Worm (Caenorhabditis elegans) whole organism, L4 larva: Measurements from ENCODE around the gene gst-11.
A peak's percentile ranks its signal among the peaks of the same experiment; 100 is the strongest.

Experiments
- F26F4.8 ChIP-seq: fragments of 200-800 bp; sonication (Bioruptor generic); conservative IDR thresholded peaks from 2 replicates; pipeline ENCODE4 v1.3.6; 2022; ENCODE audit warnings: missing genetic modification characterization, missing compliant biosample characterization
- F49E8.2 ChIP-seq: sonication (generic microtip); optimal IDR thresholded peaks from 2 replicates; lab custom pipeline; 2016; ENCODE audit warnings: missing compliant biosample characterization, mild to moderate bottlenecking, missing genetic modification characterization, borderline replicate concordance
- R02D3.7 ChIP-seq: fragments of 150-350 bp; sonication (generic microtip); optimal IDR thresholded peaks from 3 replicates; lab custom pipeline; 2014; ENCODE audit warnings: missing biosample characterization, missing genetic modification characterization
- Y105C5A.15 ChIP-seq: fragments of 200-800 bp; sonication (Bioruptor generic); IDR thresholded peaks from 2 replicates; pipeline ENCODE4 v1.3.6; 2022; ENCODE audit warnings: missing genetic modification characterization, missing compliant biosample characterization
- ZK337.2 ChIP-seq: fragments of 200-800 bp; sonication (Bioruptor generic); IDR thresholded peaks from 2 replicates; pipeline ENCODE4 v1.3.6; 2022; ENCODE audit warnings: missing genetic modification reagents, missing genetic modification characterization, missing compliant biosample characterization
- aha-1 ChIP-seq: fragments of 150-350 bp; peaks from one replicate; lab custom pipeline; 2014; ENCODE audit warnings: missing biosample characterization, missing genetic modification characterization
- aly-2 ChIP-seq: sonication (generic microtip); optimal IDR thresholded peaks from 2 replicates; lab custom pipeline; 2018; ENCODE audit warnings: missing biosample characterization, missing genetic modification characterization
- ceh-28 ChIP-seq: fragments of 150-350 bp; optimal IDR thresholded peaks from 2 replicates; lab custom pipeline; 2014; ENCODE audit warnings: missing biosample characterization, missing genetic modification reagents, missing genetic modification characterization
- ceh-44 ChIP-seq: fragments of 200-800 bp; sonication (Bioruptor generic); IDR thresholded peaks from 2 replicates; pipeline ENCODE4 v1.3.6; 2022; ENCODE audit warnings: missing genetic modification reagents, missing genetic modification characterization, missing compliant biosample characterization
- ceh-62 ChIP-seq: sonication (generic microtip); optimal IDR thresholded peaks from 2 replicates; lab custom pipeline; 2017; ENCODE audit warnings: missing biosample characterization, missing genetic modification characterization
- dmd-8 ChIP-seq: fragments of 200-800 bp; sonication (Bioruptor generic); IDR thresholded peaks from 2 replicates; pipeline ENCODE4 v1.3.6; 2022; ENCODE audit warnings: missing genetic modification characterization, missing compliant biosample characterization
- egl-27 ChIP-seq: sonication (generic microtip); optimal IDR thresholded peaks from 3 replicates; lab custom pipeline; 2017; ENCODE audit warnings: missing biosample characterization, missing genetic modification reagents, missing genetic modification characterization
- fos-1 ChIP-seq: fragments of 150-350 bp; optimal IDR thresholded peaks from 2 replicates; lab custom pipeline; 2014; ENCODE audit warnings: missing biosample characterization, missing genetic modification characterization
- gei-8 ChIP-seq: fragments of 200-800 bp; sonication (Bioruptor generic); optimal IDR thresholded peaks from 2 replicates; lab custom pipeline; 2018; ENCODE audit warnings: mild to moderate bottlenecking, missing genetic modification characterization, missing compliant biosample characterization
- hlh-11 ChIP-seq: fragments of 200-800 bp; sonication (Bioruptor generic); optimal IDR thresholded peaks from 2 replicates; lab custom pipeline; 2018; ENCODE audit warnings: mild to moderate bottlenecking, missing genetic modification characterization, missing compliant biosample characterization
- jun-1 ChIP-seq: fragments of 150-350 bp; optimal IDR thresholded peaks from 2 replicates; lab custom pipeline; 2014; ENCODE audit warnings: missing biosample characterization, missing genetic modification reagents, missing genetic modification characterization
- lin-15B ChIP-seq: fragments of 150-350 bp; sonication (generic microtip); optimal IDR thresholded peaks from 3 replicates; lab custom pipeline; 2014; ENCODE audit warnings: missing biosample characterization, missing genetic modification characterization
- lin-38 ChIP-seq: fragments of 200-800 bp; sonication (Bioruptor generic); IDR thresholded peaks from 2 replicates; pipeline ENCODE4 v1.3.6; 2022; ENCODE audit warnings: missing genetic modification reagents, missing genetic modification characterization, missing compliant biosample characterization
- lin-39 ChIP-seq: fragments of 150-350 bp; optimal IDR thresholded peaks from 2 replicates; lab custom pipeline; 2014; ENCODE audit warnings: missing biosample characterization, missing genetic modification reagents, missing genetic modification characterization
- lir-3 ChIP-seq: sonication (generic microtip); optimal IDR thresholded peaks from 2 replicates; lab custom pipeline; 2016; ENCODE audit warnings: mild to moderate bottlenecking, missing genetic modification characterization, missing compliant biosample characterization
- mdt-29 ChIP-seq: fragments of 200-800 bp; sonication (Bioruptor generic); IDR thresholded peaks from 2 replicates; pipeline ENCODE4 v1.3.6; 2022; ENCODE audit warnings: missing genetic modification reagents, missing genetic modification characterization, missing compliant biosample characterization
- mxl-2 ChIP-seq: fragments of 200-800 bp; sonication (Bioruptor generic); conservative IDR thresholded peaks from 2 replicates; pipeline ENCODE4 v1.3.6; 2022; ENCODE audit warnings: missing genetic modification reagents, missing genetic modification characterization, missing compliant biosample characterization
- mxl-3 ChIP-seq: fragments of 200-800 bp; sonication (Bioruptor generic); optimal IDR thresholded peaks from 2 replicates; lab custom pipeline; 2018; ENCODE audit warnings: mild to moderate bottlenecking, missing genetic modification characterization, missing compliant biosample characterization
- nhr-10 ChIP-seq: fragments of 150-350 bp; optimal IDR thresholded peaks from 2 replicates; lab custom pipeline; 2014; ENCODE audit warnings: missing biosample characterization, missing genetic modification characterization
- nhr-237 ChIP-seq: sonication (generic microtip); optimal IDR thresholded peaks from 2 replicates; lab custom pipeline; 2017; ENCODE audit warnings: missing biosample characterization, missing genetic modification characterization
- nhr-28 ChIP-seq: fragments of 150-350 bp; optimal IDR thresholded peaks from 2 replicates; lab custom pipeline; 2014; ENCODE audit warnings: missing biosample characterization, missing genetic modification characterization
- nhr-76 ChIP-seq: fragments of 150-350 bp; optimal IDR thresholded peaks from 2 replicates; lab custom pipeline; 2014; ENCODE audit warnings: missing biosample characterization, missing genetic modification characterization
- nhr-77 ChIP-seq: fragments of 150-350 bp; optimal IDR thresholded peaks from 2 replicates; lab custom pipeline; 2014; ENCODE audit warnings: missing biosample characterization, missing genetic modification characterization
- php-3 ChIP-seq: fragments of 200-800 bp; sonication (Bioruptor generic); IDR thresholded peaks from 2 replicates; pipeline ENCODE4 v1.3.6; 2022; ENCODE audit warnings: missing genetic modification reagents, missing genetic modification characterization, missing compliant biosample characterization
- pqm-1 ChIP-seq: sonication (generic microtip); optimal IDR thresholded peaks from 2 replicates; lab custom pipeline; 2017; ENCODE audit warnings: missing biosample characterization, missing genetic modification characterization
- snpc-1.2 ChIP-seq: fragments of 200-800 bp; sonication (Bioruptor generic); IDR thresholded peaks from 2 replicates; pipeline ENCODE4 v1.3.6; 2022; ENCODE audit warnings: missing genetic modification reagents, missing genetic modification characterization, missing compliant biosample characterization
- spr-1 ChIP-seq: sonication (generic microtip); optimal IDR thresholded peaks from 2 replicates; lab custom pipeline; 2016; ENCODE audit warnings: mild to moderate bottlenecking, missing genetic modification characterization, missing compliant biosample characterization
- spr-3 ChIP-seq: fragments of 200-800 bp; sonication (Bioruptor generic); optimal IDR thresholded peaks from 2 replicates; lab custom pipeline; 2018; ENCODE audit warnings: mild to moderate bottlenecking, missing genetic modification characterization, missing compliant biosample characterization
- tag-97 ChIP-seq: fragments of 200-800 bp; sonication (Bioruptor generic); IDR thresholded peaks from 2 replicates; pipeline ENCODE4 v1.3.6; 2022; ENCODE audit warnings: missing genetic modification characterization, missing compliant biosample characterization
- tra-1 ChIP-seq: fragments of 200-800 bp; sonication (Bioruptor generic); IDR thresholded peaks from 2 replicates; pipeline ENCODE4 v1.3.6; 2022; ENCODE audit warnings: missing genetic modification reagents, missing genetic modification characterization, missing compliant biosample characterization
- unc-130 ChIP-seq: sonication (generic microtip); optimal IDR thresholded peaks from 2 replicates; lab custom pipeline; 2016; ENCODE audit warnings: missing genetic modification reagents, missing genetic modification characterization, missing compliant biosample characterization
- unc-39 ChIP-seq: sonication (generic microtip); optimal IDR thresholded peaks from 2 replicates; lab custom pipeline; 2017; ENCODE audit warnings: missing biosample characterization, missing genetic modification characterization
- unc-62 ChIP-seq, 3 experiments: fragments of 150-350 bp in 1 of 3; sonication (generic microtip); optimal IDR thresholded peaks in 2 of 3; peaks in 1 of 3; 1 replicate in 1 of 3; 2 replicates in 2 of 3; lab custom pipeline; 2014 to 2017; ENCODE audit warnings: missing biosample characterization in 3 of 3, missing genetic modification characterization in 3 of 3, missing genetic modification reagents in 3 of 3, missing genotype in 1 of 3
- vab-7 ChIP-seq: fragments of 200-800 bp; sonication (Bioruptor generic); IDR thresholded peaks from 2 replicates; pipeline ENCODE4 v1.3.6; 2022; ENCODE audit warnings: missing genetic modification reagents, missing genetic modification characterization, missing compliant biosample characterization
- zag-1 ChIP-seq: fragments of 150-350 bp; optimal IDR thresholded peaks from 2 replicates; lab custom pipeline; 2014; ENCODE audit warnings: missing biosample characterization, missing genetic modification characterization
- zip-11 ChIP-seq: fragments of 200-800 bp; sonication (Bioruptor generic); IDR thresholded peaks from 2 replicates; pipeline ENCODE4 v1.3.6; 2022; ENCODE audit warnings: missing genetic modification characterization, missing compliant biosample characterization

Gene gst-11

ce11 chrX:3630090-3630489, 3.5 kb downstream of the gst-11 start:
- TF ChIP-seq nhr-237 (tag; lab: Kevin White, UChicago) = no peak
- TF ChIP-seq gei-8 = no peak
- no peak for TF ChIP-seq unc-130
- TF ChIP-seq lin-15B (tag; lab: Kevin White, UChicago) = no peak
- TF ChIP-seq F26F4.8 = no peak
- TF ChIP-seq aha-1 (tag; lab: Kevin White, UChicago) = peak; percentile 58
- peak in 1 of 2 experiments; percentile 93 for TF ChIP-seq unc-62 (GFP tag; optimal IDR thresholded peaks at IDR 0.05 in 1 of 2; lab: Kevin White, UChicago)
- TF ChIP-seq unc-62 (tag; optimal IDR thresholded peaks at IDR 0.05; lab: Kevin White, UChicago) = no peak
- no peak for TF ChIP-seq mxl-2

ce11 chrX:3628016-3628415, 5.5 kb downstream of the gst-11 start, which contains the start of gene vep-2:
Gene vep-2 (plus strand): TSS chrX:3628316.
- TF ChIP-seq mdt-29 (GFP tag; lab: Robert Waterston, UW) (no peak), ZK337.2 (GFP tag; lab: Robert Waterston, UW) (no peak), aha-1 (tag; lab: Kevin White, UChicago) (no peak)

- TF ChIP-seq spr-3 (GFP tag; lab: Kevin White, UChicago) (no peak), unc-62 (GFP tag; optimal IDR thresholded peaks at IDR 0.05 in 1 of 2; lab: Kevin White, UChicago) (peak in 1 of 2 experiments; percentile 54), unc-62 (tag; optimal IDR thresholded peaks at IDR 0.05; lab: Kevin White, UChicago) (no peak)
Measured at ce11 chrX:3625599-3625998, 8.0 kb downstream of the gst-11 start.

ce11 chrX:3623162-3623561, 10.4 kb downstream of the gst-11 start, which contains the start of gene C18B2.2:
Gene C18B2.2 (plus strand): TSS chrX:3623462.
- no peak for TF ChIP-seq nhr-28 (tag; lab: Kevin White, UChicago)
- peak; percentile 61 for TF ChIP-seq aha-1 (tag; lab: Kevin White, UChicago)
- no peak for TF ChIP-seq R02D3.7 (tag; lab: Kevin White, UChicago)
- no peak for TF ChIP-seq php-3

ce11 chrX:3618842-3619241, 14.7 kb downstream of the gst-11 start:
- no peak for TF ChIP-seq unc-62 (GFP tag; optimal IDR thresholded peaks at IDR 0.05 in 1 of 2; lab: Kevin White, UChicago)
- TF ChIP-seq unc-62 (tag; optimal IDR thresholded peaks at IDR 0.05; lab: Kevin White, UChicago) = no peak
- no peak for TF ChIP-seq egl-27 (tag; lab: Kevin White, UChicago)
- no peak for TF ChIP-seq nhr-10
- no peak for TF ChIP-seq dmd-8
- no peak for TF ChIP-seq nhr-237 (tag; lab: Kevin White, UChicago)
- TF ChIP-seq, all 104 proteins: peak for 0

ce11 chrX:3617218-3617617, 16.3 kb downstream of the gst-11 start, which contains the start of gene del-9:
Gene del-9 (minus strand): TSS chrX:3617318.
- TF ChIP-seq aha-1 (tag; lab: Kevin White, UChicago) (no peak), F49E8.2 (tag; lab: Kevin White, UChicago) (no peak), nhr-77 (tag; lab: Kevin White, UChicago) (no peak), jun-1 (tag; lab: Kevin White, UChicago) (no peak), zag-1 (tag; lab: Kevin White, UChicago) (no peak), ceh-28 (no peak), lir-3 (no peak), mxl-3 (GFP tag; lab: Kevin White, UChicago) (no peak), lin-38 (no peak)

- no peak for TF ChIP-seq vab-7 (GFP tag; lab: Robert Waterston, UW)
- TF ChIP-seq ceh-44 (GFP tag; lab: Robert Waterston, UW) = no peak
- peak; percentile 24 for TF ChIP-seq nhr-77 (tag; lab: Kevin White, UChicago)
- no peak for TF ChIP-seq spr-1 (tag; lab: Kevin White, UChicago)
- TF ChIP-seq tra-1 = peak; percentile 20; the same call in 1 of the 2 replicates
- TF ChIP-seq fos-1 (tag; lab: Kevin White, UChicago) = no peak
- TF ChIP-seq aly-2 (tag; lab: Kevin White, UChicago) = no peak
- TF ChIP-seq nhr-76 (tag; lab: Kevin White, UChicago) = no peak
- TF ChIP-seq tag-97 = no peak
- no peak for TF ChIP-seq lin-38
- TF ChIP-seq hlh-11 (tag; lab: Kevin White, UChicago) = peak; percentile 56
- no peak for TF ChIP-seq unc-62 (GFP tag; optimal IDR thresholded peaks at IDR 0.05 in 1 of 2; lab: Kevin White, UChicago)
- TF ChIP-seq unc-62 (tag; optimal IDR thresholded peaks at IDR 0.05; lab: Kevin White, UChicago) = no peak
- no peak for TF ChIP-seq unc-39 (tag; lab: Kevin White, UChicago)
- peak; percentile 95 for TF ChIP-seq pqm-1 (tag; lab: Kevin White, UChicago)
- no peak for TF ChIP-seq zip-11 (GFP tag; lab: Robert Waterston, UW)
- no peak for TF ChIP-seq ceh-62 (tag; lab: Kevin White, UChicago)
- TF ChIP-seq lin-39 (tag; lab: Kevin White, UChicago) = no peak
- no peak for TF ChIP-seq Y105C5A.15 (GFP tag; lab: Robert Waterston, UW)
- TF ChIP-seq snpc-1.2 (GFP tag; lab: Robert Waterston, UW) = no peak
Measured at ce11 chrX:3613665-3614064, 19.9 kb downstream of the gst-11 start.
